Worm (Caenorhabditis elegans) whole organism, L1 larva: ENCODE results near the gene D1054.18.

Experiments
- C34B4.2 ChIP-seq: sonication (generic microtip); optimal IDR thresholded peaks from 2 replicates; lab custom pipeline; 2017; ENCODE audit warnings: mild to moderate bottlenecking, missing genetic modification characterization, missing compliant biosample characterization
- ama-1 ChIP-seq: fragments of 150-350 bp; optimal IDR thresholded peaks from 2 replicates; lab custom pipeline; 2014
- blmp-1 ChIP-seq: fragments of 150-350 bp; optimal IDR thresholded peaks from 2 replicates; lab custom pipeline; 2014; ENCODE audit warnings: missing biosample characterization, missing genetic modification characterization
- ceh-63 ChIP-seq: fragments of 200-800 bp; sonication (Bioruptor generic); optimal IDR thresholded peaks from 2 replicates; lab custom pipeline; 2018; ENCODE audit warnings: mild to moderate bottlenecking, missing genetic modification characterization, missing compliant biosample characterization
- ceh-82 ChIP-seq, 3 experiments: fragments of 150-350 bp in 1 of 3; sonication (generic microtip) in 2 of 3; optimal IDR thresholded peaks; 2 replicates each; lab custom pipeline; 2014 to 2017; ENCODE audit warnings: missing biosample characterization in 3 of 3, missing genetic modification characterization in 3 of 3
- ceh-90 ChIP-seq: sonication (generic microtip); optimal IDR thresholded peaks from 2 replicates; lab custom pipeline; 2016; ENCODE audit warnings: missing genetic modification characterization, missing compliant biosample characterization
- ces-1 ChIP-seq: fragments of 150-350 bp; optimal IDR thresholded peaks from 2 replicates; lab custom pipeline; 2014; ENCODE audit warnings: missing biosample characterization, missing genetic modification reagents, missing genetic modification characterization
- dpl-1 ChIP-seq, 3 experiments: fragments of 150-350 bp in 2 of 3; sonication (generic microtip) in 1 of 3; optimal IDR thresholded peaks; 2 replicates each; lab custom pipeline; 2014 to 2017; ENCODE audit warnings: missing biosample characterization in 3 of 3, missing genetic modification characterization in 3 of 3, missing genetic modification reagents in 3 of 3
- efl-1 ChIP-seq, 4 experiments: fragments of 150-350 bp; optimal IDR thresholded peaks in 3 of 4; peaks in 1 of 4; 1 replicate in 1 of 4; 2 replicates in 3 of 4; lab custom pipeline; 2014; ENCODE audit warnings: missing biosample characterization in 2 of 4, missing genetic modification characterization in 2 of 4, missing genetic modification reagents in 2 of 4
- efl-3 ChIP-seq: fragments of 200-800 bp; sonication (Bioruptor generic); optimal IDR thresholded peaks from 2 replicates; lab custom pipeline; 2018; ENCODE audit warnings: mild to moderate bottlenecking, missing genetic modification characterization, missing compliant biosample characterization
- egl-13 ChIP-seq: sonication (generic microtip); optimal IDR thresholded peaks from 2 replicates; lab custom pipeline; 2016; ENCODE audit warnings: missing genotype, missing genetic modification reagents, missing genetic modification characterization, missing compliant biosample characterization
- egl-27 ChIP-seq, 2 experiments: fragments of 150-350 bp in 1 of 2; sonication (generic microtip); optimal IDR thresholded peaks; 3 replicates each; lab custom pipeline; 2017 to 2018; ENCODE audit warnings: missing biosample characterization in 2 of 2, missing genetic modification characterization in 2 of 2, missing genetic modification reagents in 2 of 2
- elt-2 ChIP-seq: sonication (generic microtip); optimal IDR thresholded peaks from 2 replicates; lab custom pipeline; 2016; ENCODE audit warnings: missing genetic modification characterization, mild to moderate bottlenecking, inconsistent platforms, missing compliant biosample characterization, missing genetic modification reagents
- ets-5 ChIP-seq: fragments of 200-800 bp; sonication (Bioruptor generic); IDR thresholded peaks from 2 replicates; pipeline ENCODE4 v1.3.6; 2022; ENCODE audit warnings: missing genetic modification characterization, missing compliant biosample characterization
- fkh-10 ChIP-seq: sonication (generic microtip); optimal IDR thresholded peaks from 2 replicates; lab custom pipeline; 2017; ENCODE audit warnings: missing biosample characterization, missing genetic modification reagents, missing genetic modification characterization
- fkh-4 ChIP-seq: sonication (generic microtip); optimal IDR thresholded peaks from 2 replicates; lab custom pipeline; 2016; ENCODE audit warnings: missing compliant biosample characterization, missing genetic modification characterization, borderline replicate concordance
- fkh-8 ChIP-seq: sonication (generic microtip); optimal IDR thresholded peaks from 2 replicates; lab custom pipeline; 2016; ENCODE audit warnings: mild to moderate bottlenecking, missing genetic modification characterization, missing compliant biosample characterization
- fos-1 ChIP-seq: fragments of 150-350 bp; optimal IDR thresholded peaks from 2 replicates; lab custom pipeline; 2014; ENCODE audit warnings: missing biosample characterization, missing genetic modification characterization
- grh-1 ChIP-seq: fragments of 200-800 bp; sonication (Bioruptor generic); IDR thresholded peaks from 2 replicates; pipeline ENCODE4 v1.3.6; 2022; ENCODE audit warnings: missing genetic modification reagents, missing genetic modification characterization, missing compliant biosample characterization
- hlh-17 ChIP-seq: fragments of 200-800 bp; sonication (Bioruptor generic); optimal IDR thresholded peaks from 2 replicates; lab custom pipeline; 2018; ENCODE audit warnings: missing genetic modification characterization, mild to moderate bottlenecking, missing compliant biosample characterization, moderate library complexity, borderline replicate concordance
- isw-1 ChIP-seq: fragments of 200-800 bp; sonication (Bioruptor generic); IDR thresholded peaks from 2 replicates; pipeline ENCODE4 v1.3.6; 2022; ENCODE audit warnings: missing genetic modification characterization, missing compliant biosample characterization
- lin-14 ChIP-seq: fragments of 200-800 bp; sonication (Bioruptor generic); optimal IDR thresholded peaks from 2 replicates; lab custom pipeline; 2018; ENCODE audit warnings: mild to moderate bottlenecking, missing genetic modification characterization, moderate library complexity, missing compliant biosample characterization
- lin-39 ChIP-seq: fragments of 150-350 bp; optimal IDR thresholded peaks from 2 replicates; lab custom pipeline; 2014; ENCODE audit warnings: missing biosample characterization, missing genetic modification reagents, missing genetic modification characterization
- lir-3 ChIP-seq: sonication (generic microtip); optimal IDR thresholded peaks from 2 replicates; lab custom pipeline; 2016; ENCODE audit warnings: mild to moderate bottlenecking, missing genetic modification characterization, moderate library complexity, missing compliant biosample characterization; ENCODE audit not compliant: poor library complexity
- lsy-2 ChIP-seq, 2 experiments: fragments of 150-350 bp; optimal IDR thresholded peaks; 2 replicates each; lab custom pipeline; 2014; ENCODE audit warnings: missing biosample characterization in 2 of 2, missing genetic modification characterization in 2 of 2
- mef-2 ChIP-seq: fragments of 150-350 bp; optimal IDR thresholded peaks from 2 replicates; lab custom pipeline; 2014; ENCODE audit warnings: missing biosample characterization, missing genetic modification characterization
- nhr-12 ChIP-seq: sonication (generic microtip); optimal IDR thresholded peaks from 2 replicates; lab custom pipeline; 2017; ENCODE audit warnings: missing biosample characterization, missing genetic modification characterization
- nhr-237 ChIP-seq: fragments of 150-350 bp; optimal IDR thresholded peaks from 2 replicates; lab custom pipeline; 2014; ENCODE audit warnings: missing biosample characterization, missing genetic modification characterization
- nhr-28 ChIP-seq: fragments of 150-350 bp; optimal IDR thresholded peaks from 2 replicates; lab custom pipeline; 2014; ENCODE audit warnings: missing biosample characterization, missing genetic modification characterization
- nhr-47 ChIP-seq: sonication (generic microtip); optimal IDR thresholded peaks from 2 replicates; lab custom pipeline; 2016; ENCODE audit warnings: mild to moderate bottlenecking, missing genetic modification characterization, moderate library complexity, missing compliant biosample characterization
- nhr-84 ChIP-seq: sonication (generic microtip); optimal IDR thresholded peaks from 2 replicates; lab custom pipeline; 2017; ENCODE audit warnings: missing biosample characterization, missing genetic modification characterization
- pqm-1 ChIP-seq: sonication (generic microtip); optimal IDR thresholded peaks from 3 replicates; lab custom pipeline; 2017; ENCODE audit warnings: missing biosample characterization, missing genetic modification characterization
- skn-1 ChIP-seq: fragments of 150-350 bp; optimal IDR thresholded peaks from 2 replicates; lab custom pipeline; 2014; ENCODE audit warnings: missing biosample characterization, missing genetic modification characterization
- snu-23 ChIP-seq: sonication (generic microtip); optimal IDR thresholded peaks from 2 replicates; lab custom pipeline; 2016; ENCODE audit warnings: missing genetic modification characterization, missing compliant biosample characterization
- sup-37 ChIP-seq: fragments of 200-800 bp; sonication (Bioruptor generic); optimal IDR thresholded peaks from 2 replicates; lab custom pipeline; 2018; ENCODE audit warnings: mild to moderate bottlenecking, missing genetic modification characterization, missing compliant biosample characterization
- unc-86 ChIP-seq: sonication (generic microtip); optimal IDR thresholded peaks from 2 replicates; lab custom pipeline; 2016; ENCODE audit warnings: missing genetic modification characterization, missing compliant biosample characterization
- unc-98 ChIP-seq: fragments of 200-800 bp; sonication (Bioruptor generic); IDR thresholded peaks from 2 replicates; pipeline ENCODE4 v1.3.6; 2022; ENCODE audit warnings: missing genetic modification characterization, missing compliant biosample characterization
- zag-1 ChIP-seq: fragments of 150-350 bp; optimal IDR thresholded peaks from 2 replicates; lab custom pipeline; 2014; ENCODE audit warnings: missing biosample characterization, missing genetic modification characterization
- zip-4 ChIP-seq: fragments of 200-800 bp; sonication (Bioruptor generic); optimal IDR thresholded peaks from 2 replicates; lab custom pipeline; 2018; ENCODE audit warnings: mild to moderate bottlenecking, missing genetic modification characterization, moderate library complexity, missing compliant biosample characterization
- ztf-11 ChIP-seq, 2 experiments: sonication (generic microtip); optimal IDR thresholded peaks; 2 replicates each; lab custom pipeline; 2016 to 2017; ENCODE audit warnings: missing genetic modification characterization in 2 of 2, missing biosample characterization in 1 of 2, missing compliant biosample characterization in 1 of 2
- ztf-4 ChIP-seq: fragments of 150-350 bp; optimal IDR thresholded peaks from 2 replicates; lab custom pipeline; 2014; ENCODE audit warnings: missing biosample characterization, missing genetic modification characterization

Gene D1054.18

DNA sequence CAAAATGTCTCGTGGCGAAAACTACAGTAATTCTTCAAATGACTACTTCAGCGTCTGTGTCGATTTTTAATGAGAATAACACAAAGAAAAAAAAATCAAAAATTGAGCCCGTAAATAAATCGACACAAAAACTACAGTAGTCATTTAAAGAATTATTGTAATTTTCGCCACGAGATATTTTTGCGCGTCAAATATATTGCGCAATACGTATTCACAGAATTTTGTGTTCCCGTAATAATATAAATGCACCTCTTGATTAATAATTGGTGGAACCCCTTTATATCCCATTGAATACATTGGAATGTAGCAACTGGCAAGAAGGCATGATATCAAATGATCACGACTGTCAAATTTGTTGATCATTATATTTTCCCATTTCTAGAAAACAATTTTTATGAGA lies 32.1 kb downstream of the D1054.18 start:
- no peak for TF ChIP-seq fkh-10 (GFP tag; lab: Kevin White, UChicago)
- no peak for TF ChIP-seq hlh-17 (GFP tag; lab: Kevin White, UChicago)
- TF ChIP-seq nhr-28 (tag; lab: Kevin White, UChicago) = no peak
- no peak for TF ChIP-seq zag-1
- TF ChIP-seq fkh-4 (tag; lab: Kevin White, UChicago) = no peak
- no peak for TF ChIP-seq blmp-1 (tag; lab: Kevin White, UChicago)
- TF ChIP-seq lin-39 (tag; lab: Kevin White, UChicago) = no peak
- no peak for TF ChIP-seq efl-3
- TF ChIP-seq nhr-12 (tag; lab: Kevin White, UChicago) = no peak
- TF ChIP-seq zip-4 (GFP tag; lab: Kevin White, UChicago) = no peak
- no peak for TF ChIP-seq ces-1
- no peak for TF ChIP-seq egl-13 (tag; lab: Kevin White, UChicago)
- TF ChIP-seq fos-1 (tag; lab: Kevin White, UChicago) = no peak
- TF ChIP-seq dpl-1 (GFP tag; optimal IDR thresholded peaks at IDR 0.05; lab: Kevin White, UChicago) = no peak

DNA sequence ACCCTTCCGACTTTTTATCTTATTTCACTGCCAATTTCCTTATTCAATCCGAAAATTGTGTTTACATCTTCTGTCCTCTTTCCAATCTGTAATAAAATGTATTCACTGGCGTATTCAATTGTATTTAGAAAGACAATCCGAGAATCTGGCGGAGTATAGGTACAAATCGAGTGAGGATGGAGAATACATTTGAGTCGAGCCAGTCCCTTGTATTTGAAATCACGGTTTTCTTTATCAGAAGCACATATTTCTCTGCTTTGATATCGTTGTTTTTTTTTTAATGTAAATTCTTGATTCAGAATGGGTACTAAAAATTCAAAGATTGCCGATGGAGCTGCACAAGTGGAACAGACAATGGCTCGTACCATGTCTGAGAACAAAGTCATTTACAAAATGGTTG lies 36.9 kb downstream of the D1054.18 start, which contains the start of gene ocr-1:
Gene ocr-1, plus strand, starts transcription at position 301 of the 400 bp plus-strand sequence.
- TF ChIP-seq snu-23 (no peak), fos-1 (tag; lab: Kevin White, UChicago) (no peak), nhr-237 (tag; lab: Kevin White, UChicago) (no peak), ceh-82 (tag; optimal IDR thresholded peaks at IDR 0.05; lab: Kevin White, UChicago) (no peak), nhr-84 (no peak), unc-98 (GFP tag; lab: Robert Waterston, UW) (no peak), nhr-47 (tag; lab: Kevin White, UChicago) (no peak), skn-1 (no peak), ets-5 (GFP tag; lab: Robert Waterston, UW) (no peak)

DNA sequence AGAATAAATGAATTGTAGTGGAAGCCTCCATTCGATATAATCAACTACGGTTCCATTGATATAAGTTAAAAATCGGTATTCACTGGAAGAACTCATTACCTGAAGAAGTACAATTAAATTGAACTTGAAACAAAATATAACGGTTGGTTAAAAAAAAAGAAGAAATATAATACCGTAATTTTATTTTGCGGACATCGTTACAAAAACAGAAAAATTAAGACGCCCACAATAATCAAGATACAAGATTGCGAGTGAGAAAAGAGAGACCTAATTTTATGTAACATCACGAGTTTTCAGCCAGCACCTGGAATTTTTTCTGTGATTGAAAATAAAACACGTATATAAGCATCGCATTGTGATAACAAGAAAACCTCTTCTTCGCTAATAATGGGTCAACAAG lies 38.3 kb downstream of the D1054.18 start, which contains the start of gene sre-6:
Gene sre-6, minus strand, starts transcription at position 101 of the 400 bp plus-strand sequence.
- TF ChIP-seq nhr-47 (tag; lab: Kevin White, UChicago) (no peak), C34B4.2 (no peak), nhr-84 (no peak), lsy-2 (tag; optimal IDR thresholded peaks at IDR 0.05; lab: Kevin White, UChicago) (no peak), elt-2 (tag; lab: Kevin White, UChicago) (peak; percentile 26), ets-5 (GFP tag; lab: Robert Waterston, UW) (no peak), unc-98 (GFP tag; lab: Robert Waterston, UW) (no peak), ceh-90 (tag; lab: Kevin White, UChicago) (no peak), ztf-4 (tag; lab: Kevin White, UChicago) (no peak), ama-1 (lab: Kevin White, UChicago) (no peak), blmp-1 (tag; lab: Kevin White, UChicago) (no peak), lir-3 (tag; lab: Kevin White, UChicago) (no peak), lin-39 (tag; lab: Kevin White, UChicago) (no peak), fkh-8 (tag; lab: Kevin White, UChicago) (no peak), efl-1 (optimal IDR thresholded peaks at IDR 0.05; lab: Kevin White, UChicago) (no peak), efl-1 (GFP tag; optimal IDR thresholded peaks at IDR 0.05 in 1 of 2; lab: Kevin White, UChicago) (peak in 1 of 2 experiments; percentile 8), mef-2 (tag; lab: Kevin White, UChicago) (no peak)

DNA sequence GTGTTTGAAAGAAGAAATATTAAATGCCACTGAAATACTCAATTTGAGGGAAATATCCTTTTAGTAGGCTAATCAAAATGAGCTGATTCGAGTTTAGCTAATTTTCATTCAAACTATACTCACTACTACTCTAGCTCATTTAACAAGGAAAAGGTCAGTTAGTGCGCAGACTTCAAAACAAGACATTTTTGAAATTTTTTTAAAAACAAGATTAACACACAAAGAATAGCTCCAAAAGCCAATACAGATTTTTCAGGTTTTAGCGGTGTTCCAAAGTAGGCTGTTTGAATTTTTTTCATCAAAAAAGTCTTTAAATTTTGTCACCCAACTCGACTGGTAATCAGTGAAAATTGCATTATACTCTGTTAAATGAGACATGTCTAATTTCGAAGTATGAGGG lies 40.2 kb downstream of the D1054.18 start:
- no peak for TF ChIP-seq ceh-63 (GFP tag; lab: Kevin White, UChicago)
- no peak for TF ChIP-seq ceh-90 (tag; lab: Kevin White, UChicago)
- TF ChIP-seq fkh-4 (tag; lab: Kevin White, UChicago) = no peak
- no peak for TF ChIP-seq ztf-11 (tag; optimal IDR thresholded peaks at IDR 0.05; lab: Kevin White, UChicago)
- no peak for TF ChIP-seq C34B4.2
- no peak for TF ChIP-seq lin-14 (GFP tag; lab: Kevin White, UChicago)
- TF ChIP-seq isw-1 (GFP tag; lab: Robert Waterston, UW) = no peak
- no peak for TF ChIP-seq sup-37 (GFP tag; lab: Kevin White, UChicago)
- TF ChIP-seq pqm-1 (tag; lab: Kevin White, UChicago) = no peak
- TF ChIP-seq nhr-12 (tag; lab: Kevin White, UChicago) = no peak
- TF ChIP-seq unc-86 (tag; lab: Kevin White, UChicago) = no peak
- no peak for TF ChIP-seq grh-1
- TF ChIP-seq egl-27 (tag; optimal IDR thresholded peaks at IDR 0.05; lab: Kevin White, UChicago) = no peak
- no peak for TF ChIP-seq skn-1
